Worm (Caenorhabditis elegans): ENCODE data around the gene sel-10.

Gene sel-10

DNA sequence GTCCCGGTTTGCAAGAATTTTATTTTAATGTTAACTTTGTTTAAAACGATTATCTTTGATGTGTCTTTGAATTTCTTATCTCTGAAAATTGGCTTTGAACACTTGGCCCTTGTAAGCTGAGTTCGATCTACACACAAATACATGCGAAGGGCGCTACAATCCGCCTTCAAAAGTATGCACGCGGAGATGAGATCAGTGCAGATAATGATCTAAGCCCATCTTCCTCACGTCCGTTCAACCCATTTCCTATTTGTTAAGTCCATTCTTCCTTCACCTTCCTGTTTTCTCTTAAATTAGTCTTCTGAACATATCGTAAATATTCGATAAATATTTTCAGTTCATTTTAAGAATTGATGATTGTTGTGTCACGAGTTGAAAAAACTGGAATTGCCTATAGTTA lies 47.2 kb downstream of the sel-10 start, which contains the start of gene nhr-175:
TSS of gene nhr-175 (plus strand) at position 339 of the 400 bp plus-strand sequence.
- TF ChIP-seq med-1 (GFP tag; optimal IDR thresholded peaks at IDR 0.05; ENCODE audit: insufficient read depth) = no peak
- TF ChIP-seq cog-1 (tag; optimal IDR thresholded peaks at IDR 0.05) = no peak
- no peak for TF ChIP-seq flt-1 (GFP tag; IDR thresholded peaks at IDR 0.05)
- TF ChIP-seq ztf-29 (GFP tag; IDR thresholded peaks at IDR 0.05) = no peak
- TF ChIP-seq ref-1 (GFP tag; conservative IDR thresholded peaks at IDR 0.05) = no peak
- no peak for TF ChIP-seq tab-1 (GFP tag; IDR thresholded peaks at IDR 0.05)
- TF ChIP-seq ztf-23 (GFP tag; IDR thresholded peaks at IDR 0.05) = no peak
- no peak for TF ChIP-seq T22C8.4 (GFP tag; IDR thresholded peaks at IDR 0.05)
- no peak for TF ChIP-seq klf-2 (GFP tag; conservative IDR thresholded peaks at IDR 0.05)

ce11 chrV:13869551-13869950 lies 50.4 kb downstream of the sel-10 start:
- no peak for TF ChIP-seq flt-1 (GFP tag; IDR thresholded peaks at IDR 0.05)
- no peak for TF ChIP-seq klf-2 (GFP tag; conservative IDR thresholded peaks at IDR 0.05)
- no peak for TF ChIP-seq ztf-29 (GFP tag; IDR thresholded peaks at IDR 0.05)
- TF ChIP-seq ztf-23 (GFP tag; IDR thresholded peaks at IDR 0.05) = no peak
- no peak for TF ChIP-seq med-1 (GFP tag; optimal IDR thresholded peaks at IDR 0.05; ENCODE audit: insufficient read depth)
- no peak for TF ChIP-seq T22C8.4 (GFP tag; IDR thresholded peaks at IDR 0.05)
- TF ChIP-seq ref-1 (GFP tag; conservative IDR thresholded peaks at IDR 0.05) = no peak

All from whole organism, midembryonic.